Worm (Caenorhabditis elegans) whole organism, L1 larva: Measurements from ENCODE around the gene nep-4.

Source experiments
- C16A3.4 ChIP-seq: fragments of 150-350 bp; optimal IDR thresholded peaks from 2 replicates; lab custom pipeline; 2014; ENCODE audit warnings: missing biosample characterization, missing genetic modification characterization
- Y116A8C.19 ChIP-seq: sonication (generic microtip); optimal IDR thresholded peaks from 2 replicates; lab custom pipeline; 2016; ENCODE audit warnings: missing compliant biosample characterization, missing genetic modification characterization, borderline replicate concordance
- alr-1 ChIP-seq: fragments of 200-800 bp; sonication (Bioruptor generic); optimal IDR thresholded peaks from 2 replicates; lab custom pipeline; 2018; ENCODE audit warnings: borderline replicate concordance, mild to moderate bottlenecking, missing genetic modification characterization, missing compliant biosample characterization
- efl-1 ChIP-seq, 4 experiments: fragments of 150-350 bp; optimal IDR thresholded peaks in 3 of 4; peaks in 1 of 4; 1 replicate in 1 of 4; 2 replicates in 3 of 4; lab custom pipeline; 2014; ENCODE audit warnings: missing biosample characterization in 2 of 4, missing genetic modification characterization in 2 of 4, missing genetic modification reagents in 2 of 4
- fos-1 ChIP-seq: fragments of 150-350 bp; optimal IDR thresholded peaks from 2 replicates; lab custom pipeline; 2014; ENCODE audit warnings: missing biosample characterization, missing genetic modification characterization
- hlh-4 ChIP-seq: sonication (generic microtip); optimal IDR thresholded peaks from 2 replicates; lab custom pipeline; 2016; ENCODE audit warnings: mild to moderate bottlenecking, missing genetic modification characterization, missing compliant biosample characterization
- isw-1 ChIP-seq: fragments of 200-800 bp; sonication (Bioruptor generic); IDR thresholded peaks from 2 replicates; pipeline ENCODE4 v1.3.6; 2022; ENCODE audit warnings: missing genetic modification characterization, missing compliant biosample characterization
- lin-14 ChIP-seq: fragments of 200-800 bp; sonication (Bioruptor generic); optimal IDR thresholded peaks from 2 replicates; lab custom pipeline; 2018; ENCODE audit warnings: mild to moderate bottlenecking, missing genetic modification characterization, moderate library complexity, missing compliant biosample characterization
- lin-35 ChIP-seq, 2 experiments: fragments of 150-350 bp; optimal IDR thresholded peaks; 2 replicates each; lab custom pipeline; 2014; ENCODE audit warnings: missing biosample characterization in 2 of 2, missing genetic modification characterization in 2 of 2, missing genetic modification reagents in 2 of 2
- nhr-90 ChIP-seq: sonication (generic microtip); optimal IDR thresholded peaks from 2 replicates; lab custom pipeline; 2016; ENCODE audit warnings: mild to moderate bottlenecking, missing genetic modification characterization, missing compliant biosample characterization; ENCODE audit not compliant: poor library complexity
- sox-4 ChIP-seq: sonication (generic microtip); optimal IDR thresholded peaks from 2 replicates; lab custom pipeline; 2016; ENCODE audit warnings: missing genetic modification characterization, missing compliant biosample characterization
- sptf-1 ChIP-seq: fragments of 150-350 bp; optimal IDR thresholded peaks from 2 replicates; lab custom pipeline; 2014; ENCODE audit warnings: missing biosample characterization, missing genetic modification characterization
- unc-130 ChIP-seq: fragments of 150-350 bp; optimal IDR thresholded peaks from 2 replicates; lab custom pipeline; 2017; ENCODE audit warnings: missing biosample characterization, missing genetic modification characterization, inconsistent platforms
- unc-30 ChIP-seq: sonication (generic microtip); optimal IDR thresholded peaks from 2 replicates; lab custom pipeline; 2017; ENCODE audit warnings: missing biosample characterization, missing genetic modification characterization

nep-4 gene

DNA sequence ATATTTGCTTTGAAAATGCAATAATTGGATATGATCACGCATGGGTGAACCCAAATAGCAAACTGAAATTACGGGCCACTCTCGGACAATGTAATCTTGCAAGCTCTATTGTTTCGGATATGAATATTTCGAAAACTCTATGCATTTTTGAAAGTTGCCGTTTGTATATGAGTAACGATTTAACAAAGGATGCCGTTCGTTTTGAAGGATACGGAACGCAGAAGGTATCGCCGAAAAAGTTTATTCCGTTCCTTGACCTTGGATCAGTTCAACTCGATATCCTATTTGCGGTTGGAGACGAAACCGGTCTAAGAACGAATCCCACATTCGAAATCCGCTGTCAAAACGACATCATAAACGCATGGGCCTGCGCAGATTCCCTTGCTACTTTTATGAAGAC lies 50.2 kb downstream of the nep-4 start:
- no peak for TF ChIP-seq isw-1 (GFP tag; lab: Robert Waterston, UW)
- no peak for TF ChIP-seq lin-14 (GFP tag; lab: Kevin White, UChicago)
- no peak for TF ChIP-seq unc-30
- TF ChIP-seq sptf-1 (tag; lab: Kevin White, UChicago), result no peak
- no peak for TF ChIP-seq lin-35 (GFP tag; optimal IDR thresholded peaks at IDR 0.05; lab: Kevin White, UChicago)
- TF ChIP-seq sox-4 (tag; lab: Kevin White, UChicago), result no peak
- TF ChIP-seq unc-130 (tag; lab: Kevin White, UChicago), result no peak
- TF ChIP-seq nhr-90 (tag; lab: Kevin White, UChicago), result no peak
- no peak for TF ChIP-seq Y116A8C.19 (tag; lab: Kevin White, UChicago)
- no peak for TF ChIP-seq alr-1 (tag; lab: Kevin White, UChicago)
- no peak for TF ChIP-seq fos-1 (tag; lab: Kevin White, UChicago)
- TF ChIP-seq efl-1 (optimal IDR thresholded peaks at IDR 0.05; lab: Kevin White, UChicago), result no peak
- no peak for TF ChIP-seq efl-1 (GFP tag; optimal IDR thresholded peaks at IDR 0.05 in 1 of 2; lab: Kevin White, UChicago)
- TF ChIP-seq hlh-4, result no peak
- TF ChIP-seq C16A3.4 (tag; lab: Kevin White, UChicago), result no peak
